Fruit fly (Drosophila melanogaster) whole organism, prepupa: ENCODE measurements around the gene Hyls1.

ENCODE experiments used
- Blimp-1 ChIP-seq: fragments of 200-800 bp; sonication (Bioruptor generic); optimal IDR thresholded peaks from 3 replicates; lab custom pipeline; 2017; ENCODE audit warnings: missing biosample characterization, missing genetic modification characterization, mild to moderate bottlenecking, moderate library complexity, missing genetic modification reagents
- CG10631 ChIP-seq: fragments of 200-800 bp; sonication (Bioruptor generic); optimal IDR thresholded peaks from 2 replicates; lab custom pipeline; 2016; ENCODE audit warnings: missing biosample characterization, missing genetic modification characterization
- CG10669 ChIP-seq: fragments of 200-800 bp; sonication (Bioruptor generic); optimal IDR thresholded peaks from 3 replicates; lab custom pipeline; 2018; ENCODE audit warnings: missing biosample characterization, mild to moderate bottlenecking, missing genetic modification characterization, moderate library complexity
- CG11294 ChIP-seq: fragments of 200-800 bp; sonication (Bioruptor generic); IDR thresholded peaks from 2 replicates; pipeline ENCODE4 v1.3.6; 2022; ENCODE audit warnings: missing biosample characterization, missing genetic modification characterization
- CG11902 ChIP-seq: fragments of 200-800 bp; sonication (Bioruptor generic); optimal IDR thresholded peaks from 3 replicates; lab custom pipeline; 2016; ENCODE audit warnings: missing biosample characterization, missing genetic modification characterization
- CG1621 ChIP-seq: fragments of 200-800 bp; sonication (Bioruptor generic); optimal IDR thresholded peaks from 3 replicates; lab custom pipeline; 2018; ENCODE audit warnings: missing biosample characterization, mild to moderate bottlenecking, missing genetic modification characterization
- CG16779 ChIP-seq: fragments of 200-800 bp; sonication (Bioruptor generic); optimal IDR thresholded peaks from 3 replicates; lab custom pipeline; 2017; ENCODE audit warnings: missing biosample characterization, mild to moderate bottlenecking, missing genetic modification characterization
- CG3032 ChIP-seq: fragments of 200-800 bp; optimal IDR thresholded peaks from 2 replicates; lab custom pipeline; 2019; ENCODE audit warnings: missing biosample characterization, mild to moderate bottlenecking, missing genetic modification characterization, moderate library complexity
- CG31627 ChIP-seq: fragments of 200-800 bp; sonication (Bioruptor generic); optimal IDR thresholded peaks from 3 replicates; lab custom pipeline; 2016; ENCODE audit warnings: missing biosample characterization, missing genetic modification characterization
- CG4318 ChIP-seq: fragments of 200-800 bp; sonication (Bioruptor generic); optimal IDR thresholded peaks from 3 replicates; lab custom pipeline; 2017; ENCODE audit warnings: missing biosample characterization, mild to moderate bottlenecking, missing genetic modification characterization
- CG6163 ChIP-seq: fragments of 200-800 bp; sonication (Bioruptor generic); IDR thresholded peaks from 3 replicates; pipeline ENCODE4 v1.3.6; 2022; ENCODE audit warnings: missing biosample characterization, missing genetic modification characterization
- CG6276 ChIP-seq: fragments of 200-800 bp; sonication (Bioruptor generic); optimal IDR thresholded peaks from 2 replicates; lab custom pipeline; 2017; ENCODE audit warnings: missing biosample characterization, mild to moderate bottlenecking, missing genetic modification characterization
- CG6808 ChIP-seq: fragments of 200-800 bp; sonication (Bioruptor generic); optimal IDR thresholded peaks from 3 replicates; lab custom pipeline; 2017; ENCODE audit warnings: missing biosample characterization, missing genetic modification characterization, mild to moderate bottlenecking, moderate library complexity, missing genetic modification reagents
- CG6854 ChIP-seq: fragments of 200-800 bp; sonication (Bioruptor generic); optimal IDR thresholded peaks from 2 replicates; lab custom pipeline; 2017; ENCODE audit warnings: missing biosample characterization, mild to moderate bottlenecking, missing genetic modification characterization
- CG7368 ChIP-seq: fragments of 200-800 bp; sonication (Bioruptor generic); optimal IDR thresholded peaks from 3 replicates; lab custom pipeline; 2016; ENCODE audit warnings: missing biosample characterization, missing genetic modification characterization
- CG8119 ChIP-seq: fragments of 200-800 bp; sonication (Bioruptor generic); IDR thresholded peaks from 3 replicates; pipeline ENCODE4 v1.3.6; 2022; ENCODE audit warnings: missing biosample characterization, missing genetic modification characterization
- CG9139 ChIP-seq: fragments of 200-800 bp; sonication (Bioruptor generic); optimal IDR thresholded peaks from 3 replicates; lab custom pipeline; 2017; ENCODE audit warnings: missing biosample characterization, mild to moderate bottlenecking, missing genetic modification characterization
- Eip78C ChIP-seq: fragments of 200-800 bp; sonication (Bioruptor generic); peaks from one replicate; lab custom pipeline; 2016; ENCODE audit warnings: missing biosample characterization, missing genetic modification characterization
- Eip93F ChIP-seq: fragments of 200-800 bp; sonication (Bioruptor generic); optimal IDR thresholded peaks from 2 replicates; lab custom pipeline; 2016; ENCODE audit warnings: missing biosample characterization, mild to moderate bottlenecking, missing genetic modification characterization
- Ets96B ChIP-seq: fragments of 200-800 bp; optimal IDR thresholded peaks from 2 replicates; lab custom pipeline; 2019; ENCODE audit warnings: missing biosample characterization, mild to moderate bottlenecking, missing genetic modification characterization, moderate library complexity
- Gug ChIP-seq: fragments of 200-800 bp; sonication (Bioruptor generic); IDR thresholded peaks from 2 replicates; pipeline ENCODE4 v1.3.6; 2022; ENCODE audit warnings: missing biosample characterization, missing genetic modification characterization
- Hr38 ChIP-seq: sonication (Bioruptor generic); optimal IDR thresholded peaks from 2 replicates; lab custom pipeline; 2016; ENCODE audit warnings: missing biosample characterization, missing genetic modification characterization
- Hr39 ChIP-seq: fragments of 200-800 bp; sonication (Bioruptor generic); optimal IDR thresholded peaks from 2 replicates; lab custom pipeline; 2016; ENCODE audit warnings: missing biosample characterization, missing genetic modification characterization
- Hr4 ChIP-seq: fragments of 200-800 bp; sonication (Bioruptor generic); optimal IDR thresholded peaks from 3 replicates; lab custom pipeline; 2016; ENCODE audit warnings: missing biosample characterization, missing genetic modification characterization
- Lpt ChIP-seq: fragments of 200-800 bp; sonication (Bioruptor generic); optimal IDR thresholded peaks from 3 replicates; lab custom pipeline; 2016; ENCODE audit warnings: missing biosample characterization, missing genetic modification characterization
- Met ChIP-seq: fragments of 200-800 bp; sonication (Bioruptor generic); optimal IDR thresholded peaks from 3 replicates; lab custom pipeline; 2016; ENCODE audit warnings: missing biosample characterization, missing genetic modification characterization
- Smox ChIP-seq: fragments of 200-800 bp; sonication (Bioruptor generic); optimal IDR thresholded peaks from 3 replicates; lab custom pipeline; 2016; ENCODE audit warnings: missing biosample characterization, missing genetic modification characterization
- Sox102F ChIP-seq: fragments of 200-800 bp; sonication (Bioruptor generic); optimal IDR thresholded peaks from 2 replicates; lab custom pipeline; 2016; ENCODE audit warnings: missing biosample characterization, mild to moderate bottlenecking, missing genetic modification characterization
- Sox14 ChIP-seq: fragments of 200-800 bp; sonication (Bioruptor generic); optimal IDR thresholded peaks from 3 replicates; lab custom pipeline; 2016; ENCODE audit warnings: missing biosample characterization, missing genetic modification characterization
- Sox15 ChIP-seq: fragments of 200-800 bp; sonication (Bioruptor generic); optimal IDR thresholded peaks from 3 replicates; lab custom pipeline; 2016; ENCODE audit warnings: missing biosample characterization, missing genetic modification characterization
- acj6 ChIP-seq: fragments of 200-800 bp; sonication (Bioruptor generic); optimal IDR thresholded peaks from 3 replicates; lab custom pipeline; 2016; ENCODE audit warnings: missing biosample characterization, missing genetic modification characterization
- cyc ChIP-seq: fragments of 200-800 bp; sonication (Bioruptor generic); optimal IDR thresholded peaks from 3 replicates; lab custom pipeline; 2016; ENCODE audit warnings: missing biosample characterization, missing genetic modification characterization
- dsx ChIP-seq: fragments of 200-800 bp; optimal IDR thresholded peaks from 3 replicates; lab custom pipeline; 2019; ENCODE audit warnings: missing biosample characterization, mild to moderate bottlenecking, missing genetic modification characterization, moderate library complexity; ENCODE audit not compliant: poor library complexity, severe bottlenecking
- eg ChIP-seq: fragments of 200-800 bp; sonication (Bioruptor generic); IDR thresholded peaks from 3 replicates; pipeline ENCODE4 v1.3.6; 2022; ENCODE audit warnings: missing biosample characterization, missing genetic modification characterization
- esn ChIP-seq: fragments of 200-800 bp; sonication (Bioruptor generic); optimal IDR thresholded peaks from 2 replicates; lab custom pipeline; 2016; ENCODE audit warnings: missing biosample characterization, mild to moderate bottlenecking, missing genetic modification characterization, moderate library complexity
- fd59A ChIP-seq: fragments of 200-800 bp; sonication (Bioruptor generic); optimal IDR thresholded peaks from 2 replicates; lab custom pipeline; 2017; ENCODE audit warnings: missing biosample characterization, mild to moderate bottlenecking, missing genetic modification characterization, missing genetic modification reagents
- fkh ChIP-seq: fragments of 200-800 bp; sonication (Bioruptor generic); optimal IDR thresholded peaks from 3 replicates; lab custom pipeline; 2017; ENCODE audit warnings: missing biosample characterization, mild to moderate bottlenecking, missing genetic modification characterization, moderate library complexity
- lz ChIP-seq: fragments of 200-800 bp; sonication (Bioruptor generic); optimal IDR thresholded peaks from 3 replicates; lab custom pipeline; 2016; ENCODE audit warnings: missing biosample characterization, missing genetic modification characterization
- spab ChIP-seq: fragments of 200-800 bp; sonication (Bioruptor generic); optimal IDR thresholded peaks from 2 replicates; lab custom pipeline; 2017; ENCODE audit warnings: missing biosample characterization, mild to moderate bottlenecking, missing genetic modification characterization, missing genetic modification reagents
- ss ChIP-seq, 2 experiments: fragments of 200-800 bp; sonication (Bioruptor generic); optimal IDR thresholded peaks; 2 replicates in 1 of 2; 3 replicates in 1 of 2; lab custom pipeline; 2017 to 2018; ENCODE audit warnings: mild to moderate bottlenecking in 2 of 2, missing biosample characterization in 2 of 2, missing genetic modification characterization in 2 of 2, moderate library complexity in 1 of 2
- svp ChIP-seq: fragments of 200-800 bp; sonication (Bioruptor generic); peaks from one replicate; lab custom pipeline; 2016; ENCODE audit warnings: missing biosample characterization, missing genetic modification characterization
- vri ChIP-seq: fragments of 200-800 bp; sonication (Bioruptor generic); optimal IDR thresholded peaks from 3 replicates; lab custom pipeline; 2016; ENCODE audit warnings: missing biosample characterization, mild to moderate bottlenecking, missing genetic modification characterization

Gene Hyls1

DNA sequence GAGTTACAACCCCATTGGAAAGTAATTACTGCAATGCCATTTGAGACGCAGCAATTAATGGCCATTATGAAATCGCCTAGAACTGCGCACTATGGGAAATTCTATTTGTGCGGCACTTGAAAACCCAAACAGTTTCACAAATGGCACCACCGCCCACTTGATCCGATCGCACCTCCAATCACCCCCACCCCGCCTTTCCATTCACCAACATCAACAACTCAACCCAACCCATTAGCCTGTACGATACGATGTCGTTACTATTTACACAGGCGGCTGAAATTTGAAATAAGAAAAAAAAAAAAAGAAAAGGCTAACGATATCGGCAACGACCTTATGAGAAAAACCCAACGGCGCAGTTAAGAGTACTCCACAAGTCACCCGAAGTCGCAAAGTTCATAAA, 35.3 kb downstream of the Hyls1 start:
- TF ChIP-seq Sox102F (GFP tag; lab: Kevin White, UChicago): no peak
- peak; percentile 50 for TF ChIP-seq fkh (GFP tag; lab: Kevin White, UChicago)

DNA sequence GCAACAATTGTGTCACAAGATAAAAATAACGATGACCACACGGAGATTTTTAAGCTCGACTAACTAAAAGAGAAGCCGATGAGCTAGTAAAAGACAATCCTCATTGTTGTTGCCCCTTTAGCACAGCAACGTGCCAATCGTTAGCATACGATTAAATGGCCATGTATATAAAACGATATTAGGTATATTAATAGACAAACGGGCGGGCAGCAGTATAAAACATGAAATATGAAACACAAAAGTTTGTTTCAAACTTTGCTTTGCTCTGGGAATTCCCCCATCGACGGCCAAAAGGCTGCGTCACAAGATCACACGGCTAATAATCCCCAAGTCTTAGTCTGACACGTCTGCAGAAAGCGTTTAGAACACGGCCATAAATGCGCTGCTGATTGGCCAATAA, 36.0 kb downstream of the Hyls1 start:
- TF ChIP-seq eg (no peak), CG4318 (no peak), Lpt (GFP tag; lab: Kevin White, UChicago) (no peak), lz (no peak), Sox14 (no peak), CG16779 (tag; lab: Kevin White, UChicago) (no peak), Sox102F (GFP tag; lab: Kevin White, UChicago) (no peak), Ets96B (tag; lab: Kevin White, UChicago) (no peak), fkh (GFP tag; lab: Kevin White, UChicago) (no peak)
- TF ChIP-seq, all 60 proteins: peak for 0

DNA sequence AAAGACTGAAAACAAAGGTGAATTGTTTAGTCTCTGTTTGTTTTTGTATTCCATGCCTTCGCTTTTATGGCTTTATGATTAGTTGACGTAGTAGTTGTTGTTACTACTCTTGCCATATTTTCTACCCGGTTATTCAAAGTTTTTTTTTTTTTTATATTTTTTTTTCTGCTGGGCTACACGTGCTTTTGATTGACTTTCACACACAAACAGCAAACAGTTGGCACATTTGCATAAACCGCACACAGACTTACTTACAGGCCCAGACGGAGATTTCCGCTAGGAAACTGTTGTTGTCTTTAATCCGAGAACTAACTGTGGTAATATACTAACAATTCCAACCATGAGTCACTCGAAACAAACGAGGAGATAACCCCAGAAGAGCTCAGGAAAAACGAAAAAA, 36.6 kb downstream of the Hyls1 start:
- peak; percentile 14 for TF ChIP-seq fkh (GFP tag; lab: Kevin White, UChicago)
- TF ChIP-seq CG7368 (GFP tag; lab: Kevin White, UChicago): no peak
- TF ChIP-seq, all 60 proteins: peak for 1

DNA sequence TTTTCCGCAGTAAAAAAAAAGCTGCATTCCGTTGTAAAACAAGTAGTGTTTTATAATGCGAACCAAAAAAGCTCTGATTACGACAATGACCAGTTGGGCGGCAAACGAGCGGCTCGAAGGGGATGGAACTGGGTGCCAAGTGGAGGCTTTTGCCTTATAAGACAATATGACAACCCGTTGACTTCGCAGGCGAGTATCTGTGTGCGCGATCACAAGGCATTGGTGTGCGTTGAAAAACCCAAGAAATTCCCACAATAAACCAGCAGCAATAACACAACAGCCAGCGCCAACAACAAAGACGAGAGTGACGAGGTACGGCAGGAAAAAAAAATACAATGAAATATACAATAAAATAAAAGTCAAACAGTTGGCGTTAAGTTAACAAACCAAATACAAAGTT, 37.4 kb downstream of the Hyls1 start:
- no peak for TF ChIP-seq svp (GFP tag; lab: Kevin White, UChicago)
- TF ChIP-seq Eip78C: peak; percentile 60
- TF ChIP-seq CG6808: peak; percentile 65
- TF ChIP-seq Ets96B (tag; lab: Kevin White, UChicago): peak; percentile 31
- TF ChIP-seq fkh (GFP tag; lab: Kevin White, UChicago): peak; percentile 62
- no peak for TF ChIP-seq lz
- TF ChIP-seq CG3032: peak; percentile 10
- TF ChIP-seq CG31627 (GFP tag; lab: Kevin White, UChicago): no peak
- TF ChIP-seq CG16779 (tag; lab: Kevin White, UChicago): no peak
- TF ChIP-seq Eip93F (GFP tag; lab: Kevin White, UChicago): peak; percentile 38
- no peak for TF ChIP-seq acj6 (GFP tag; lab: Kevin White, UChicago)
- no peak for TF ChIP-seq CG6276 (GFP tag; lab: Kevin White, UChicago)
- peak; percentile 53 for TF ChIP-seq dsx (GFP tag; lab: Kevin White, UChicago)
- peak; percentile 77 for TF ChIP-seq Sox14
- no peak for TF ChIP-seq CG11902
- TF ChIP-seq CG6163: peak; percentile 62
- no peak for TF ChIP-seq cyc (GFP tag; lab: Kevin White, UChicago)
- peak; percentile 94 for TF ChIP-seq vri (GFP tag; lab: Kevin White, UChicago)
- peak in 1 of 2 experiments; percentile 78 for TF ChIP-seq ss (GFP tag; optimal IDR thresholded peaks at IDR 0.05; lab: Kevin White, UChicago)
- peak; percentile 28; the same call in 2 of the 3 replicates for TF ChIP-seq CG8119 (GFP tag; lab: Robert Waterston, UW)
- TF ChIP-seq Met (GFP tag; lab: Kevin White, UChicago): no peak
- no peak for TF ChIP-seq CG10669 (GFP tag; lab: Kevin White, UChicago)

DNA sequence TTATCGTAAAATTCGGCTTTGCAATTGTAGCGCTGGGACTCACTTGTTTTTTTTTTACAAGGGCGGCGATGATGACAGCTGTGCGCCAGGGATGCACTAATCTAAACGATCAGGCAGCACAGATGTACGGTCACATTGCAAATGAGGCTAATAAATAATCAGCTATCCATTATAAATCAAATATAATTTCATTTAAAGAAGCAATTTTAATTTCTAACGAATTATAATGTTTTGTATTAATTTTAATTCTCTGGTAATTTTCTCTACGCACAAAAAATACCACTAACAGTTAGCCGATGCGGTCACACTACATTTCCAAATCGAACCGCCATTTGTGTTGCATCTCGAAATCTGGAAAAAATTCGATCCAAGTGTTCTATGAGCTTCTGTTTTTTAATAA, 41.8 kb downstream of the Hyls1 start, which contains the start of the genes cni and fzy:
Gene cni, minus strand, starts transcription at position 79 of the 400 bp plus-strand sequence.
Gene fzy, plus strand, starts transcription at position 309 of the 400 bp plus-strand sequence.
- TF ChIP-seq Sox15 (GFP tag; lab: Kevin White, UChicago): no peak
- no peak for TF ChIP-seq CG9139
- TF ChIP-seq CG4318: no peak
- peak; percentile 30 for TF ChIP-seq esn (GFP tag; lab: Kevin White, UChicago)
- no peak for TF ChIP-seq Hr4 (GFP tag; lab: Kevin White, UChicago)
- no peak for TF ChIP-seq fd59A (GFP tag; lab: Kevin White, UChicago)
- no peak for TF ChIP-seq Eip78C
- TF ChIP-seq Gug (GFP tag; lab: Robert Waterston, UW): no peak
- TF ChIP-seq spab (GFP tag; lab: Kevin White, UChicago): no peak
- TF ChIP-seq acj6 (GFP tag; lab: Kevin White, UChicago): no peak
- no peak for TF ChIP-seq CG6276 (GFP tag; lab: Kevin White, UChicago)
- TF ChIP-seq Hr39 (GFP tag; lab: Kevin White, UChicago): no peak
- TF ChIP-seq dsx (GFP tag; lab: Kevin White, UChicago): no peak
- no peak for TF ChIP-seq CG6854
- no peak for TF ChIP-seq ss (GFP tag; optimal IDR thresholded peaks at IDR 0.05; lab: Kevin White, UChicago)
- peak; percentile 26 for TF ChIP-seq lz
- TF ChIP-seq Smox: no peak
- peak; percentile 42 for TF ChIP-seq cyc (GFP tag; lab: Kevin White, UChicago)
- no peak for TF ChIP-seq Hr38
- no peak for TF ChIP-seq CG6163
- no peak for TF ChIP-seq CG1621 (tag; lab: Kevin White, UChicago)
- no peak for TF ChIP-seq Ets96B (tag; lab: Kevin White, UChicago)
- TF ChIP-seq CG10631: no peak
- TF ChIP-seq CG11294 (GFP tag; lab: Robert Waterston, UW): no peak
- TF ChIP-seq CG31627 (GFP tag; lab: Kevin White, UChicago): peak; percentile 23
- no peak for TF ChIP-seq Blimp-1 (GFP tag; lab: Kevin White, UChicago)
- no peak for TF ChIP-seq CG8119 (GFP tag; lab: Robert Waterston, UW)
- TF ChIP-seq CG6808: no peak
